Fruit fly (Drosophila melanogaster) whole organism, embryonic: ENCODE measurements around the gene CG33172.

Experiments used
- CG10147 ChIP-seq: fragments of 200-800 bp; sonication (Bioruptor generic); optimal IDR thresholded peaks from 2 replicates; lab custom pipeline; 2019; ENCODE audit warnings: missing biosample characterization, mild to moderate bottlenecking, missing genetic modification characterization, moderate library complexity
- CG10267 ChIP-seq: fragments of 200-800 bp; sonication (Bioruptor generic); optimal IDR thresholded peaks from 2 replicates; lab custom pipeline; 2018; ENCODE audit warnings: missing biosample characterization, mild to moderate bottlenecking, missing genetic modification characterization, moderate library complexity
- CG11504 ChIP-seq: fragments of 200-800 bp; sonication (Bioruptor generic); optimal IDR thresholded peaks from 3 replicates; lab custom pipeline; 2019; ENCODE audit warnings: missing biosample characterization, mild to moderate bottlenecking, missing genetic modification characterization, moderate library complexity
- CG12236 ChIP-seq: fragments of 200-800 bp; sonication (Bioruptor generic); optimal IDR thresholded peaks from 2 replicates; lab custom pipeline; 2016; ENCODE audit warnings: missing biosample characterization, missing genetic modification characterization
- CG12659 ChIP-seq: fragments of 200-800 bp; sonication (Bioruptor generic); optimal IDR thresholded peaks from 3 replicates; lab custom pipeline; 2017; ENCODE audit warnings: mild to moderate bottlenecking, missing biosample characterization, missing genetic modification reagents, missing genetic modification characterization
- CG15269 ChIP-seq: fragments of 200-800 bp; sonication (Bioruptor generic); optimal IDR thresholded peaks from 2 replicates; lab custom pipeline; 2018; ENCODE audit warnings: missing biosample characterization, mild to moderate bottlenecking, missing genetic modification characterization, moderate library complexity
- CG1602 ChIP-seq: fragments of 200-800 bp; sonication (Bioruptor generic); optimal IDR thresholded peaks from 3 replicates; lab custom pipeline; 2016; ENCODE audit warnings: missing biosample characterization, missing genetic modification characterization
- CG18262 ChIP-seq: fragments of 200-800 bp; optimal IDR thresholded peaks from 3 replicates; lab custom pipeline; 2019; ENCODE audit warnings: missing biosample characterization, mild to moderate bottlenecking, missing genetic modification characterization, moderate library complexity
- CG1832 ChIP-seq: fragments of 200-800 bp; sonication (Bioruptor generic); optimal IDR thresholded peaks from 2 replicates; lab custom pipeline; 2017; ENCODE audit warnings: missing biosample characterization, mild to moderate bottlenecking, missing genetic modification characterization, inconsistent platforms
- CG30431 ChIP-seq: fragments of 200-800 bp; sonication (Bioruptor generic); optimal IDR thresholded peaks from 2 replicates; lab custom pipeline; 2017; ENCODE audit warnings: missing biosample characterization, missing genetic modification characterization
- CG3163 ChIP-seq: fragments of 200-800 bp; sonication (Bioruptor generic); optimal IDR thresholded peaks from 3 replicates; lab custom pipeline; 2016; ENCODE audit warnings: missing biosample characterization, missing genetic modification characterization
- CG4820 ChIP-seq: fragments of 200-800 bp; sonication (Bioruptor generic); optimal IDR thresholded peaks from 3 replicates; lab custom pipeline; 2016; ENCODE audit warnings: missing biosample characterization, missing genetic modification characterization
- CG5953 ChIP-seq: fragments of 200-800 bp; sonication (Bioruptor generic); IDR thresholded peaks from 2 replicates; pipeline ENCODE4 v1.3.6; 2022; ENCODE audit warnings: missing biosample characterization, missing genetic modification characterization
- CG6272 ChIP-seq: fragments of 200-800 bp; sonication (Bioruptor generic); IDR thresholded peaks from 2 replicates; pipeline ENCODE4 v1.3.6; 2022; ENCODE audit warnings: missing biosample characterization, missing genetic modification characterization
- CG9797 ChIP-seq: fragments of 200-800 bp; sonication (Bioruptor generic); optimal IDR thresholded peaks from 3 replicates; lab custom pipeline; 2018; ENCODE audit warnings: missing biosample characterization, mild to moderate bottlenecking, missing genetic modification characterization
- CG9817 ChIP-seq: fragments of 200-800 bp; sonication (Bioruptor generic); optimal IDR thresholded peaks from 2 replicates; lab custom pipeline; 2018; ENCODE audit warnings: missing biosample characterization, mild to moderate bottlenecking, missing genetic modification characterization, moderate library complexity
- CHES-1-like ChIP-seq: fragments of 200-800 bp; sonication (Bioruptor generic); optimal IDR thresholded peaks from 2 replicates; lab custom pipeline; 2016; ENCODE audit warnings: missing biosample characterization, missing genetic modification characterization
- Dp ChIP-seq: fragments of 200-800 bp; sonication (Bioruptor generic); optimal IDR thresholded peaks from 2 replicates; lab custom pipeline; 2018; ENCODE audit warnings: missing biosample characterization, mild to moderate bottlenecking, missing genetic modification characterization, moderate library complexity
- Fer2 ChIP-seq: fragments of 200-800 bp; sonication (Bioruptor generic); optimal IDR thresholded peaks from 2 replicates; lab custom pipeline; 2018; ENCODE audit warnings: missing biosample characterization, mild to moderate bottlenecking, missing genetic modification characterization, moderate library complexity
- H15 ChIP-seq: fragments of 200-800 bp; sonication (Bioruptor generic); IDR thresholded peaks from 3 replicates; pipeline ENCODE4 v1.3.6; 2022; ENCODE audit warnings: missing biosample characterization, missing genetic modification characterization
- Jarid2 ChIP-seq: fragments of 200-800 bp; sonication (Bioruptor generic); optimal IDR thresholded peaks from 3 replicates; lab custom pipeline; 2017; ENCODE audit warnings: mild to moderate bottlenecking, missing biosample characterization, missing genetic modification reagents, missing genetic modification characterization
- Mad ChIP-seq: fragments of 200-800 bp; sonication (Bioruptor generic); optimal IDR thresholded peaks from 2 replicates; lab custom pipeline; 2016; ENCODE audit warnings: missing biosample characterization, missing genetic modification characterization
- NK7.1 ChIP-seq: fragments of 200-800 bp; sonication (Bioruptor generic); optimal IDR thresholded peaks from 3 replicates; lab custom pipeline; 2016; ENCODE audit warnings: missing biosample characterization, missing genetic modification characterization
- NfI ChIP-seq: fragments of 200-800 bp; sonication (Bioruptor generic); optimal IDR thresholded peaks from 3 replicates; lab custom pipeline; 2018; ENCODE audit warnings: missing biosample characterization, mild to moderate bottlenecking, missing genetic modification characterization, moderate library complexity
- Ptx1 ChIP-seq: fragments of 200-800 bp; sonication (Bioruptor generic); IDR thresholded peaks from 2 replicates; pipeline ENCODE4 v1.3.6; 2022; ENCODE audit warnings: missing biosample characterization, missing genetic modification characterization
- Usf ChIP-seq: fragments of 200-800 bp; sonication (Bioruptor generic); optimal IDR thresholded peaks from 2 replicates; lab custom pipeline; 2017; ENCODE audit warnings: missing genotype, missing biosample characterization, missing genetic modification characterization
- aop ChIP-seq: fragments of 200-800 bp; sonication (Bioruptor generic); IDR thresholded peaks from 2 replicates; pipeline ENCODE4 v1.3.6; 2022; ENCODE audit warnings: missing biosample characterization, missing genetic modification characterization
- bab2 ChIP-seq: fragments of 200-800 bp; sonication (Bioruptor generic); optimal IDR thresholded peaks from 2 replicates; lab custom pipeline; 2016; ENCODE audit warnings: missing biosample characterization, missing genetic modification characterization
- br ChIP-seq: fragments of >200 bp; optimal IDR thresholded peaks from 2 replicates; lab custom pipeline; 2017
- corto ChIP-seq: fragments of 200-800 bp; sonication (Bioruptor generic); optimal IDR thresholded peaks from 2 replicates; lab custom pipeline; 2016; ENCODE audit warnings: missing biosample characterization, mild to moderate bottlenecking, missing genetic modification characterization, moderate library complexity
- croc ChIP-seq: fragments of 200-800 bp; sonication (Bioruptor generic); conservative IDR thresholded peaks from 3 replicates; pipeline ENCODE4 v1.3.6; 2022; ENCODE audit warnings: missing biosample characterization, missing genetic modification characterization
- da ChIP-seq: fragments of 200-800 bp; sonication (Bioruptor generic); optimal IDR thresholded peaks from 2 replicates; lab custom pipeline; 2016; ENCODE audit warnings: missing biosample characterization, missing genetic modification characterization
- dm ChIP-seq: fragments of 200-800 bp; sonication (Bioruptor generic); optimal IDR thresholded peaks from 3 replicates; lab custom pipeline; 2016; ENCODE audit warnings: missing biosample characterization, missing genetic modification characterization
- fd102C ChIP-seq: fragments of 200-800 bp; sonication (Bioruptor generic); optimal IDR thresholded peaks from 2 replicates; lab custom pipeline; 2018; ENCODE audit warnings: missing biosample characterization, mild to moderate bottlenecking, missing genetic modification characterization, moderate library complexity
- fd3F ChIP-seq: fragments of 200-800 bp; sonication (Bioruptor generic); optimal IDR thresholded peaks from 2 replicates; lab custom pipeline; 2018; ENCODE audit warnings: missing biosample characterization, mild to moderate bottlenecking, missing genetic modification characterization, moderate library complexity
- gsb ChIP-seq: fragments of 200-800 bp; sonication (Bioruptor generic); IDR thresholded peaks from 2 replicates; pipeline ENCODE4 v1.3.6; 2022; ENCODE audit warnings: missing biosample characterization, missing genetic modification characterization
- hkb ChIP-seq, 2 experiments: fragments of 200-800 bp in 1 of 2; fragments of >200 bp in 1 of 2; sonication (Bioruptor generic) in 1 of 2; IDR thresholded peaks in 1 of 2; optimal IDR thresholded peaks in 1 of 2; 2 replicates each; pipeline versions ENCODE4 v1.3.6 to Lab custom; 2017 to 2022; ENCODE audit warnings: missing biosample characterization in 1 of 2, missing genetic modification characterization in 1 of 2
- jing ChIP-seq: fragments of 200-800 bp; sonication (Bioruptor generic); optimal IDR thresholded peaks from 2 replicates; lab custom pipeline; 2018; ENCODE audit warnings: missing biosample characterization, mild to moderate bottlenecking, missing genetic modification characterization
- ken ChIP-seq: fragments of 200-800 bp; sonication (Bioruptor generic); IDR thresholded peaks from 3 replicates; pipeline ENCODE4 v1.3.6; 2022; ENCODE audit warnings: missing biosample characterization, missing genetic modification characterization
- klu ChIP-seq: fragments of 200-800 bp; sonication (Bioruptor generic); IDR thresholded peaks from 2 replicates; pipeline ENCODE4 v1.3.6; 2022; ENCODE audit warnings: missing biosample characterization, missing genetic modification characterization
- knrl ChIP-seq: fragments of 200-800 bp; sonication (Bioruptor generic); IDR thresholded peaks from 3 replicates; pipeline ENCODE4 v1.3.6; 2022; ENCODE audit warnings: missing biosample characterization, missing genetic modification characterization; ENCODE audit not compliant: partially characterized antibody
- pb ChIP-seq: fragments of 200-800 bp; sonication (Bioruptor generic); optimal IDR thresholded peaks from 3 replicates; lab custom pipeline; 2016; ENCODE audit warnings: missing biosample characterization, missing genetic modification characterization
- pzg ChIP-seq: fragments of 200-800 bp; sonication (Bioruptor generic); optimal IDR thresholded peaks from 3 replicates; lab custom pipeline; 2018; ENCODE audit warnings: missing biosample characterization, mild to moderate bottlenecking, missing genetic modification characterization, moderate library complexity
- salm ChIP-seq: fragments of 200-800 bp; sonication (Bioruptor generic); optimal IDR thresholded peaks from 2 replicates; lab custom pipeline; 2018; ENCODE audit warnings: missing biosample characterization, mild to moderate bottlenecking, missing genetic modification characterization
- sens-2 ChIP-seq: fragments of 200-800 bp; sonication (Bioruptor generic); IDR thresholded peaks from 2 replicates; pipeline ENCODE4 v1.3.6; 2022; ENCODE audit warnings: missing biosample characterization, missing genetic modification characterization
- sna ChIP-seq: fragments of 200-800 bp; sonication (Bioruptor generic); IDR thresholded peaks from 2 replicates; pipeline ENCODE4 v1.3.6; 2022; ENCODE audit warnings: missing biosample characterization, missing genetic modification characterization; ENCODE audit not compliant: partially characterized antibody
- sob ChIP-seq: fragments of 200-800 bp; sonication (Bioruptor generic); IDR thresholded peaks from 2 replicates; pipeline ENCODE4 v1.3.6; 2022; ENCODE audit warnings: missing biosample characterization, missing genetic modification characterization
- trh ChIP-seq: fragments of 200-800 bp; sonication (Bioruptor generic); optimal IDR thresholded peaks from 2 replicates; lab custom pipeline; 2016; ENCODE audit warnings: missing biosample characterization, missing genetic modification characterization
- unc-4 ChIP-seq: fragments of 200-800 bp; sonication (Bioruptor generic); IDR thresholded peaks from 2 replicates; pipeline ENCODE4 v1.3.6; 2022; ENCODE audit warnings: missing biosample characterization, missing genetic modification characterization; ENCODE audit not compliant: partially characterized antibody
- vfl ChIP-seq: fragments of 200-800 bp; sonication (Bioruptor generic); optimal IDR thresholded peaks from 2 replicates; lab custom pipeline; 2016; ENCODE audit warnings: missing biosample characterization, missing genetic modification characterization

Gene CG33172

DNA sequence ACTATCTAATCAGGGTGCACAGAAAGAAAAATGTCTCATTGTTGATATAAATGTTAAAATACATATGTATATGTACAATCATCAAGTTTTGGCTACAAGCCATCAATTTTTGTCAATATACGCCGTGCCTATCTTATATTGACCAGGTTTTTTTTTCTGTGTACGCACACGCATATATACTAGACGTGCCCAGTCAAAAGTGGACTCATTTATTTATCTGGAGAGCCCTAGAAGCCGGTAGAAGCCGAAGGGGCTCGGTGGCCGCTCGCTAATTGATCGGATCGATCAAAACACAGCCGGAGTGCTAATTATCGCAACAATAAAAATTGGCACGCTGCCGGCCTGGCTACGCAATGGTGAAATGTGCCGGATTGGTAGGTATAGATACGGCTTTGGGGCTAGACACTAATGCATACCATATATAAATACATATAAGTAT is 29.2 kb upstream of the CG33172 start (continued):
- TF ChIP-seq CHES-1-like (GFP tag; lab: Kevin White, UChicago) (peak; percentile 50), trh (peak; percentile 23), CG12236 (GFP tag; lab: Kevin White, UChicago) (no peak), hkb (optimal IDR thresholded peaks at IDR 0.05; lab: Kevin White, UChicago) (no peak), hkb (GFP tag; IDR thresholded peaks at IDR 0.05; lab: Robert Waterston, UW) (peak; percentile 82), da (GFP tag; lab: Kevin White, UChicago) (no peak), croc (GFP tag; lab: Robert Waterston, UW) (no peak; the same call in 2 of the 3 replicates), Jarid2 (GFP tag; lab: Kevin White, UChicago) (no peak), CG9797 (GFP tag; lab: Kevin White, UChicago) (no peak), CG18262 (tag; lab: Kevin White, UChicago) (peak; percentile 53), ken (GFP tag; lab: Robert Waterston, UW) (peak; percentile 46; the same call in 1 of the 3 replicates), CG30431 (GFP tag; lab: Kevin White, UChicago) (peak; percentile 41), CG1832 (GFP tag; lab: Kevin White, UChicago) (no peak), CG5953 (GFP tag; lab: Robert Waterston, UW) (no peak), CG3163 (GFP tag; lab: Kevin White, UChicago) (no peak), salm (tag; lab: Kevin White, UChicago) (peak; percentile 55), fd3F (peak; percentile 60), CG9817 (peak; percentile 69), Fer2 (tag; lab: Kevin White, UChicago) (peak; percentile 54), knrl (GFP tag; lab: Robert Waterston, UW) (no peak), corto (peak; percentile 22), CG11504 (tag; lab: Kevin White, UChicago) (peak; percentile 74), fd102C (GFP tag; lab: Kevin White, UChicago) (no peak), pzg (GFP tag; lab: Kevin White, UChicago) (peak; percentile 7), CG10147 (GFP tag; lab: Kevin White, UChicago) (peak; percentile 70), sna (GFP tag; lab: Robert Waterston, UW) (no peak), NK7.1 (peak; percentile 47), gsb (GFP tag; lab: Robert Waterston, UW) (peak; percentile 70), unc-4 (no peak), pb (GFP tag; lab: Kevin White, UChicago) (no peak), CG15269 (tag; lab: Kevin White, UChicago) (peak; percentile 80), aop (no peak), klu (GFP tag; lab: Robert Waterston, UW) (peak; percentile 33; the same call in 1 of the 2 replicates), sens-2 (GFP tag; lab: Robert Waterston, UW) (peak; percentile 40; the same call in 1 of the 2 replicates), vfl (GFP tag; lab: Kevin White, UChicago) (peak; percentile 60), CG4820 (GFP tag; lab: Kevin White, UChicago) (peak; percentile 21), bab2 (GFP tag; lab: Kevin White, UChicago) (peak; percentile 56), Usf (no peak), Dp (GFP tag; lab: Kevin White, UChicago) (no peak), dm (no peak), Mad (GFP tag; lab: Kevin White, UChicago) (peak; percentile 52), Ptx1 (GFP tag; lab: Robert Waterston, UW) (peak; percentile 75), jing (GFP tag; lab: Kevin White, UChicago) (no peak), H15 (0 out of 3 replicates have a peak, but pooled peaks have one; percentile 44), sob (GFP tag; lab: Robert Waterston, UW) (peak; percentile 87), CG1602 (peak; percentile 59), CG6272 (GFP tag; lab: Robert Waterston, UW) (peak; percentile 9; the same call in 1 of the 2 replicates), br (lab: Kevin White, UChicago) (no peak), CG12659 (GFP tag; lab: Kevin White, UChicago) (peak; percentile 78), NfI (GFP tag; lab: Kevin White, UChicago) (peak; percentile 74), CG10267 (tag; lab: Kevin White, UChicago) (peak; percentile 40)
